4 worm cellular contexts compared by ENCODE assay signal in genomic region chrV:12511946-12512345, ce11.
TF ChIP-seq lines count a peak whose summit lies in the region.

No protein-coding gene starts in this region.

TF ChIP-seq in whole organism, L1 larva, 84 proteins besides CTCF, POLR2A, EP300 and RAD21 (continues in another document):
- no peak for TF ChIP-seq unc-30 (tag; optimal IDR thresholded peaks at IDR 0.05; lab: Kevin White, UChicago)
- no peak for TF ChIP-seq swsn-7 (tag; optimal IDR thresholded peaks at IDR 0.05; lab: Kevin White, UChicago)
- no peak for TF ChIP-seq irx-1 (tag; optimal IDR thresholded peaks at IDR 0.05; lab: Kevin White, UChicago)
- TF ChIP-seq nhr-85 (tag; lab: Kevin White, UChicago), result peak; percentile 80
- no peak for TF ChIP-seq egl-27 (tag; optimal IDR thresholded peaks at IDR 0.05; lab: Kevin White, UChicago)
- peak; percentile 14 for TF ChIP-seq snu-23 (GFP tag; optimal IDR thresholded peaks at IDR 0.05; lab: Kevin White, UChicago)
- no peak for TF ChIP-seq sptf-1 (tag; optimal IDR thresholded peaks at IDR 0.05; lab: Kevin White, UChicago)
- TF ChIP-seq nhr-71 (tag; optimal IDR thresholded peaks at IDR 0.05; lab: Kevin White, UChicago), result peak; percentile 17
- TF ChIP-seq elt-3 (tag; optimal IDR thresholded peaks at IDR 0.05; lab: Kevin White, UChicago), result peak in 4 of 6 experiments; percentile 10 to 68 (median 44)
- TF ChIP-seq lin-15B (tag; optimal IDR thresholded peaks at IDR 0.05; lab: Kevin White, UChicago), result no peak
- TF ChIP-seq ceh-63 (GFP tag; optimal IDR thresholded peaks at IDR 0.05; lab: Kevin White, UChicago), result no peak
- peak; percentile 53 for TF ChIP-seq vab-15 (tag; optimal IDR thresholded peaks at IDR 0.05; lab: Kevin White, UChicago)
- TF ChIP-seq zag-1 (tag; optimal IDR thresholded peaks at IDR 0.05; lab: Kevin White, UChicago), result no peak
- TF ChIP-seq unc-130 (tag; optimal IDR thresholded peaks at IDR 0.05; lab: Kevin White, UChicago), result no peak
- peak; percentile 1 for TF ChIP-seq blmp-1 (tag; optimal IDR thresholded peaks at IDR 0.05; lab: Kevin White, UChicago)
- peak; percentile 61 for TF ChIP-seq pag-3 (tag; optimal IDR thresholded peaks at IDR 0.05; lab: Kevin White, UChicago; ENCODE audit: borderline replicate concordance, insufficient read depth)
- no peak for TF ChIP-seq nhr-90 (tag; optimal IDR thresholded peaks at IDR 0.05; lab: Kevin White, UChicago; ENCODE audit: poor library complexity)
- no peak for TF ChIP-seq ceh-90 (tag; optimal IDR thresholded peaks at IDR 0.05; lab: Kevin White, UChicago)
- peak; percentile 33 for TF ChIP-seq tbx-2 (tag; optimal IDR thresholded peaks at IDR 0.05; lab: Kevin White, UChicago)
- TF ChIP-seq fkh-8 (tag; optimal IDR thresholded peaks at IDR 0.05; lab: Kevin White, UChicago), result no peak
- TF ChIP-seq nhr-84 (tag; optimal IDR thresholded peaks at IDR 0.05; lab: Kevin White, UChicago), result no peak
- no peak for TF ChIP-seq C16A3.4 (tag; optimal IDR thresholded peaks at IDR 0.05; lab: Kevin White, UChicago)
- TF ChIP-seq grh-1 (GFP tag; IDR thresholded peaks at IDR 0.05; lab: Robert Waterston, UW), result no peak
- TF ChIP-seq mab-9 (GFP tag; IDR thresholded peaks at IDR 0.05; lab: Robert Waterston, UW), result no peak

TF ChIP-seq in whole organism, L2 larva, 48 proteins besides CTCF, POLR2A, EP300 and RAD21:
- no peak for TF ChIP-seq nhr-21 (tag; optimal IDR thresholded peaks at IDR 0.05; lab: Kevin White, UChicago)
- TF ChIP-seq blmp-1 (tag; optimal IDR thresholded peaks at IDR 0.05; lab: Kevin White, UChicago; ENCODE audit: insufficient read depth), result no peak
- no peak for TF ChIP-seq unc-62 (GFP tag; optimal IDR thresholded peaks at IDR 0.05; lab: Kevin White, UChicago)
- no peak for TF ChIP-seq nhr-77 (tag; optimal IDR thresholded peaks at IDR 0.05; lab: Kevin White, UChicago)
- TF ChIP-seq F13H6.1 (tag; optimal IDR thresholded peaks at IDR 0.05; lab: Kevin White, UChicago), result no peak
- no peak for TF ChIP-seq ama-1 (optimal IDR thresholded peaks at IDR 0.05; lab: Kevin White, UChicago)
- TF ChIP-seq R02D3.7 (tag; optimal IDR thresholded peaks at IDR 0.05; lab: Kevin White, UChicago), result no peak
- TF ChIP-seq egl-27 (tag; optimal IDR thresholded peaks at IDR 0.05; lab: Kevin White, UChicago), result no peak
- TF ChIP-seq nhr-12 (tag; optimal IDR thresholded peaks at IDR 0.05; lab: Kevin White, UChicago), result no peak
- peak; percentile 9 for TF ChIP-seq fos-1 (tag; optimal IDR thresholded peaks at IDR 0.05; lab: Kevin White, UChicago)
- no peak for TF ChIP-seq nhr-6 (tag; optimal IDR thresholded peaks at IDR 0.05; lab: Kevin White, UChicago)
- no peak for TF ChIP-seq unc-39 (tag; optimal IDR thresholded peaks at IDR 0.05; lab: Kevin White, UChicago)
- no peak for TF ChIP-seq skn-1 (tag; optimal IDR thresholded peaks at IDR 0.05; lab: Kevin White, UChicago)
- TF ChIP-seq lin-11 (tag; optimal IDR thresholded peaks at IDR 0.05; lab: Kevin White, UChicago), result no peak
- TF ChIP-seq nhr-25 (tag; optimal IDR thresholded peaks at IDR 0.05; lab: Kevin White, UChicago), result no peak
- TF ChIP-seq sma-3 (GFP tag; optimal IDR thresholded peaks at IDR 0.05; lab: Kevin White, UChicago), result no peak
- no peak for TF ChIP-seq mbf-1 (tag; optimal IDR thresholded peaks at IDR 0.05; lab: Kevin White, UChicago)
- TF ChIP-seq sma-9 (GFP tag; optimal IDR thresholded peaks at IDR 0.05; lab: Kevin White, UChicago), result peak; percentile 56
- no peak for TF ChIP-seq sma-9 (tag; optimal IDR thresholded peaks at IDR 0.05; lab: Kevin White, UChicago)

TF ChIP-seq in whole organism, L3 larva, 47 proteins besides CTCF, POLR2A, EP300 and RAD21:
- TF ChIP-seq nhr-77 (tag; optimal IDR thresholded peaks at IDR 0.05; lab: Kevin White, UChicago), result no peak
- TF ChIP-seq nhr-23 (tag; optimal IDR thresholded peaks at IDR 0.05; lab: Kevin White, UChicago), result peak; percentile 15
TF ChIP-seq in whole organism, L3 larva: peak in this region for 1.

TF ChIP-seq in whole organism, L4 larva, 104 proteins besides CTCF, POLR2A, EP300 and RAD21:
- TF ChIP-seq mep-1 (tag; optimal IDR thresholded peaks at IDR 0.05; lab: Kevin White, UChicago), result no peak
- peak; percentile 78 for TF ChIP-seq aha-1 (tag; lab: Kevin White, UChicago)
- TF ChIP-seq mxl-3 (GFP tag; optimal IDR thresholded peaks at IDR 0.05; lab: Kevin White, UChicago), result peak; percentile 51
- peak; percentile 45 for TF ChIP-seq nhr-28 (tag; optimal IDR thresholded peaks at IDR 0.05; lab: Kevin White, UChicago)
TF ChIP-seq in whole organism, L4 larva: peak in this region for 3.

Comparison
In these comparisons a context has a peak if more than half of its experiments do, and no peak if none do; other contexts are left out.
1. Of the 29 proteins assayed by ChIP-seq in both whole organism, L4 larva and whole organism, L1 larva: peak only in whole organism, L4 larva: aha-1 and nhr-28; only in whole organism, L1 larva: none; in both: none; in neither: 26; mixed calls (peak in some experiments, not most) for 1.